Fruit fly (Drosophila melanogaster) S2 (cell line): ENCODE results near the gene Sytalpha.

Source experiments
- CG8478 ChIP-seq: fragments of >200 bp; optimal IDR thresholded peaks from 2 replicates; lab custom pipeline; 2018
- CTCF ChIP-seq, 2 experiments: fragments of >200 bp; optimal IDR thresholded peaks; 2 replicates each; lab custom pipeline; 2018

DNA sequence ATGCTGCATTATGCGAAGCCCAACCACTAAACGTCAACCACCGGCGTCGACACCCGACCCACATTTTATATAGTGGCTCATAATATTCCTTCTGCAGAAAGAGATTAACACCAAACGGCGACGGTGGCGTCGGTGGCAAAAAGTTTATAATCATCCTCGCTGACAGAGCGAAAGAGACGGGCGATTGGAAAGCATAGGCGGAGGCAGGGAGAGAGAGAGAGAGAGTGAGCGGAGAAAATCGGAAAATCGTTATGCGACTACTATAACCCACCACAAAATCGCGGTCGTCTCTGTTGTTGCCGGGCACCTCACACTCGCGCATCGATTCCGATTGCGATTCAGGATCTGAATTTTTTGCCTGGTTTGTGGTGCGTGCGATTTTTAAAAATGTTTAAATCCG, 2.9 kb upstream of the Sytalpha start, which contains the start of gene Oli:
- TF ChIP-seq CG8478 (no peak), CTCF (optimal IDR thresholded peaks at IDR 0.05; lab: Kevin White, UChicago) (no peak)
